Worm (Caenorhabditis elegans): ENCODE results near the gene F10C1.1.

ce11 chrII:5736599-5736998 lies 37.4 kb upstream of the F10C1.1 start:
- no peak for TF ChIP-seq C38D4.7 (GFP tag; optimal IDR thresholded peaks at IDR 0.05)
- TF ChIP-seq K02D7.2 (tag; optimal IDR thresholded peaks at IDR 0.05): no peak
- TF ChIP-seq mec-3 (tag; optimal IDR thresholded peaks at IDR 0.05; ENCODE audit: borderline replicate concordance): no peak
- no peak for TF ChIP-seq ceh-14 (tag; optimal IDR thresholded peaks at IDR 0.05)
- TF ChIP-seq pha-4 (tag; optimal IDR thresholded peaks at IDR 0.05): no peak
- no peak for TF ChIP-seq nfya-1 (tag; optimal IDR thresholded peaks at IDR 0.05)
- no peak for TF ChIP-seq ceh-24 (tag; optimal IDR thresholded peaks at IDR 0.05)
- TF ChIP-seq ttx-3 (tag; optimal IDR thresholded peaks at IDR 0.05): no peak
- no peak for TF ChIP-seq dve-1 (tag; optimal IDR thresholded peaks at IDR 0.05)
- TF ChIP-seq ceh-48 (tag; optimal IDR thresholded peaks at IDR 0.05): no peak
- TF ChIP-seq rnt-1 (tag; optimal IDR thresholded peaks at IDR 0.05): no peak
- no peak for TF ChIP-seq ceh-31 (tag; optimal IDR thresholded peaks at IDR 0.05)
